Fruit fly (Drosophila melanogaster): ENCODE measurements around the gene CG7202.
A peak's percentile ranks its signal among the peaks of the same experiment; 100 is the strongest.

dm6 chr3L:21492723-21493316 is at the start of gene CG7202, which contains the start of gene CG7519:
- TF ChIP-seq crc (GFP tag; optimal IDR thresholded peaks at IDR 0.05) (no peak), vvl (GFP tag; IDR thresholded peaks at IDR 0.05) (no peak), CG4404 (GFP tag; IDR thresholded peaks at IDR 0.05) (no peak), unpg (GFP tag; optimal IDR thresholded peaks at IDR 0.05) (no peak), CG17359 (tag; optimal IDR thresholded peaks at IDR 0.05) (no peak), dysf (GFP tag; IDR thresholded peaks at IDR 0.05) (no peak), stc (GFP tag; IDR thresholded peaks at IDR 0.05) (no peak), HLHmδ (GFP tag; optimal IDR thresholded peaks at IDR 0.05) (no peak), CG10565 (GFP tag; optimal IDR thresholded peaks at IDR 0.05) (no peak), CG31365 (tag; optimal IDR thresholded peaks at IDR 0.05) (no peak), BEAF-32 (GFP tag; optimal IDR thresholded peaks at IDR 0.05) (peak; percentile 7), psq (GFP tag; optimal IDR thresholded peaks at IDR 0.05) (no peak), Ada2b (GFP tag; IDR thresholded peaks at IDR 0.05) (no peak)
